Worm (Caenorhabditis elegans): ENCODE data around the gene C17F4.11.

DNA sequence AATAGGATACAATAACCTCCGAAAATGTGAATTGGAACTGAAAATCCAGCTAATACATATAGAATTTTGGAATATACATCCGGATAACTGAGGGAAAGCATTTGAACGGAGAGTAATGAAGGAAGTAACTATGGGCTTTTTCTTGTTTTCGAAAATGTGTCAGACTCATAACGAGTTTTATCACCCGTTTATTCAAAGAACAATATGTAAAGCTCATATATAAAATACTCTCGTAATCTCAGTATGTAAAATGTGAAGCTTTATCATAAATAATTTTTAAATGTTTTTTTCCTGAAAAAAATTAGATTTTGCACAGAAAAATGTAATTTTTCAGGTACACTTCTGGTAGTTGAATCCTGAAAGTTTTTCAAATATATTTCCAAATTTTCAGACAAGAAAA, 6.8 kb upstream of the C17F4.11 start, which contains the start of gene srh-297:
- TF ChIP-seq fkh-10 (GFP tag; optimal IDR thresholded peaks at IDR 0.05), result no peak
- no peak for TF ChIP-seq T20F7.1 (GFP tag; optimal IDR thresholded peaks at IDR 0.05)
- TF ChIP-seq nhr-25 (tag; optimal IDR thresholded peaks at IDR 0.05; ENCODE audit: borderline replicate concordance, insufficient read depth), result no peak
- no peak for TF ChIP-seq pqm-1 (tag; optimal IDR thresholded peaks at IDR 0.05)
- no peak for TF ChIP-seq aly-2 (tag; optimal IDR thresholded peaks at IDR 0.05)

Measured in whole organism, L4 larva.